Fruit fly (Drosophila melanogaster) whole organism, adult: ENCODE results near the gene sisA.

Experiments
- CG11617 ChIP-seq: fragments of 200-800 bp; sonication (Bioruptor generic); optimal IDR thresholded peaks from 2 replicates; lab custom pipeline; 2017; ENCODE audit warnings: mild to moderate bottlenecking, missing biosample characterization, missing genetic modification reagents, missing genetic modification characterization
- CG12768 ChIP-seq: fragments of 200-800 bp; sonication (Bioruptor generic); optimal IDR thresholded peaks from 2 replicates; lab custom pipeline; 2017; ENCODE audit warnings: missing biosample characterization, missing genetic modification characterization, mild to moderate bottlenecking, moderate library complexity, missing genetic modification reagents
- CG14711 ChIP-seq: fragments of 200-800 bp; sonication (Bioruptor generic); optimal IDR thresholded peaks from 2 replicates; lab custom pipeline; 2018; ENCODE audit warnings: missing biosample characterization, mild to moderate bottlenecking, missing genetic modification characterization, moderate library complexity
- CG1620 ChIP-seq: fragments of 200-800 bp; sonication (Bioruptor generic); optimal IDR thresholded peaks from 2 replicates; lab custom pipeline; 2016; ENCODE audit warnings: missing biosample characterization, missing genetic modification characterization
- CG33017 ChIP-seq: fragments of 200-800 bp; sonication (Bioruptor generic); optimal IDR thresholded peaks from 2 replicates; lab custom pipeline; 2018; ENCODE audit warnings: missing biosample characterization, mild to moderate bottlenecking, missing genetic modification characterization, moderate library complexity
- CG5204 ChIP-seq: fragments of 200-800 bp; sonication (Bioruptor generic); optimal IDR thresholded peaks from 2 replicates; lab custom pipeline; 2016; ENCODE audit warnings: missing biosample characterization, missing genetic modification characterization
- CG7045 ChIP-seq: fragments of 200-800 bp; sonication (Bioruptor generic); optimal IDR thresholded peaks from 2 replicates; lab custom pipeline; 2017; ENCODE audit warnings: missing biosample characterization, mild to moderate bottlenecking, missing genetic modification characterization
- CG7101 ChIP-seq: fragments of 200-800 bp; sonication (Bioruptor generic); optimal IDR thresholded peaks from 2 replicates; lab custom pipeline; 2018; ENCODE audit warnings: missing biosample characterization, mild to moderate bottlenecking, missing genetic modification characterization, moderate library complexity
- Clk ChIP-seq: fragments of 200-800 bp; sonication (Bioruptor generic); optimal IDR thresholded peaks from 2 replicates; lab custom pipeline; 2017; ENCODE audit warnings: missing biosample characterization, missing genetic modification characterization
- Crg-1 ChIP-seq: fragments of 200-800 bp; sonication (Bioruptor generic); optimal IDR thresholded peaks from 2 replicates; lab custom pipeline; 2016; ENCODE audit warnings: missing biosample characterization, missing genetic modification characterization
- Hr96 ChIP-seq: fragments of 200-800 bp; sonication (Bioruptor generic); optimal IDR thresholded peaks from 2 replicates; lab custom pipeline; 2016; ENCODE audit warnings: missing biosample characterization, missing genetic modification characterization
- Mnt ChIP-seq: fragments of 200-800 bp; sonication (Bioruptor generic); optimal IDR thresholded peaks from 2 replicates; lab custom pipeline; 2016; ENCODE audit warnings: missing biosample characterization, mild to moderate bottlenecking, missing genetic modification characterization
- bab1 ChIP-seq: fragments of 200-800 bp; sonication (Bioruptor generic); optimal IDR thresholded peaks from 3 replicates; lab custom pipeline; 2019; ENCODE audit warnings: missing biosample characterization, mild to moderate bottlenecking, missing genetic modification characterization, moderate library complexity
- cic ChIP-seq: fragments of 200-800 bp; sonication (Bioruptor generic); optimal IDR thresholded peaks from 2 replicates; lab custom pipeline; 2017; ENCODE audit warnings: missing biosample characterization, mild to moderate bottlenecking, missing genetic modification characterization, moderate library complexity
- cnc ChIP-seq, 2 experiments: fragments of >200 bp; optimal IDR thresholded peaks; 2 replicates each; lab custom pipeline; 2017
- kay ChIP-seq: fragments of 200-800 bp; sonication (Bioruptor generic); peaks from one replicate; lab custom pipeline; 2016; ENCODE audit warnings: missing biosample characterization, missing genetic modification characterization, borderline replicate concordance
- ovo ChIP-seq: fragments of 200-800 bp; sonication (Bioruptor generic); optimal IDR thresholded peaks from 2 replicates; lab custom pipeline; 2016; ENCODE audit warnings: missing biosample characterization, missing genetic modification characterization
- pad ChIP-seq: fragments of 200-800 bp; sonication (Bioruptor generic); optimal IDR thresholded peaks from 3 replicates; lab custom pipeline; 2017; ENCODE audit warnings: missing biosample characterization, missing genetic modification characterization, mild to moderate bottlenecking, moderate library complexity, missing genetic modification reagents
- tj ChIP-seq: fragments of 200-800 bp; sonication (Bioruptor generic); optimal IDR thresholded peaks from 3 replicates; lab custom pipeline; 2017; ENCODE audit warnings: missing biosample characterization, mild to moderate bottlenecking, missing genetic modification characterization, moderate library complexity
- toe ChIP-seq: fragments of 200-800 bp; sonication (Bioruptor generic); optimal IDR thresholded peaks from 2 replicates; lab custom pipeline; 2016; ENCODE audit warnings: missing biosample characterization, missing genetic modification characterization

sisA gene

dm6 chrX:11322659-11323058, 502 bp upstream of the sisA start:
- no peak for TF ChIP-seq pad (GFP tag; lab: Kevin White, UChicago)
- no peak for TF ChIP-seq cic (GFP tag; lab: Kevin White, UChicago)
- TF ChIP-seq CG12768, result no peak
- no peak for TF ChIP-seq CG7045 (GFP tag; lab: Kevin White, UChicago)
- no peak for TF ChIP-seq CG1620 (GFP tag; lab: Kevin White, UChicago)
- TF ChIP-seq ovo (GFP tag; lab: Kevin White, UChicago), result no peak
- TF ChIP-seq Hr96, result no peak
- no peak for TF ChIP-seq CG14711 (tag; lab: Kevin White, UChicago)
- TF ChIP-seq kay (GFP tag; lab: Kevin White, UChicago), result no peak
- TF ChIP-seq Crg-1 (GFP tag; lab: Kevin White, UChicago), result no peak
- no peak for TF ChIP-seq bab1 (GFP tag; lab: Kevin White, UChicago)
- no peak for TF ChIP-seq CG5204
- no peak for TF ChIP-seq CG33017
- no peak for TF ChIP-seq CG7101 (tag; lab: Kevin White, UChicago)
- TF ChIP-seq tj (GFP tag; lab: Kevin White, UChicago), result no peak
- no peak for TF ChIP-seq toe (GFP tag; lab: Kevin White, UChicago)
- no peak for TF ChIP-seq Mnt (GFP tag; lab: Kevin White, UChicago)
- TF ChIP-seq Clk, result no peak
- no peak for TF ChIP-seq CG11617 (GFP tag; lab: Kevin White, UChicago)
- TF ChIP-seq cnc (optimal IDR thresholded peaks at IDR 0.05; lab: Kevin White, UChicago), result no peak

- TF ChIP-seq CG1620 (GFP tag; lab: Kevin White, UChicago) (no peak), cic (GFP tag; lab: Kevin White, UChicago) (no peak), pad (GFP tag; lab: Kevin White, UChicago) (no peak), CG5204 (no peak), CG7101 (tag; lab: Kevin White, UChicago) (no peak), bab1 (GFP tag; lab: Kevin White, UChicago) (no peak), tj (GFP tag; lab: Kevin White, UChicago) (no peak), CG11617 (GFP tag; lab: Kevin White, UChicago) (no peak), Clk (no peak), CG14711 (tag; lab: Kevin White, UChicago) (no peak), CG33017 (no peak), toe (GFP tag; lab: Kevin White, UChicago) (no peak), CG12768 (no peak), Mnt (GFP tag; lab: Kevin White, UChicago) (no peak), kay (GFP tag; lab: Kevin White, UChicago) (no peak), CG7045 (GFP tag; lab: Kevin White, UChicago) (no peak), Crg-1 (GFP tag; lab: Kevin White, UChicago) (no peak), Hr96 (no peak), cnc (optimal IDR thresholded peaks at IDR 0.05; lab: Kevin White, UChicago) (no peak), ovo (GFP tag; lab: Kevin White, UChicago) (no peak)
Observed at dm6 chrX:11319916-11320315, 2.2 kb downstream of the sisA start.

dm6 chrX:11311108-11311507, 11.0 kb downstream of the sisA start, which contains the start of gene Ir10a:
Gene Ir10a (minus strand): TSS chrX:11311208.
- TF ChIP-seq CG12768 (no peak), tj (GFP tag; lab: Kevin White, UChicago) (no peak), kay (GFP tag; lab: Kevin White, UChicago) (no peak), Mnt (GFP tag; lab: Kevin White, UChicago) (no peak), CG14711 (tag; lab: Kevin White, UChicago) (no peak), pad (GFP tag; lab: Kevin White, UChicago) (no peak), CG7101 (tag; lab: Kevin White, UChicago) (no peak), Crg-1 (GFP tag; lab: Kevin White, UChicago) (no peak), bab1 (GFP tag; lab: Kevin White, UChicago) (no peak), cic (GFP tag; lab: Kevin White, UChicago) (no peak), CG5204 (no peak), Clk (no peak), ovo (GFP tag; lab: Kevin White, UChicago) (no peak), toe (GFP tag; lab: Kevin White, UChicago) (no peak), CG33017 (no peak)

dm6 chrX:11302683-11303082, 19.5 kb downstream of the sisA start, which contains the start of gene CG44422:
Gene CG44422 (minus strand): TSS chrX:11302783.
- no peak for TF ChIP-seq CG7045 (GFP tag; lab: Kevin White, UChicago)
- no peak for TF ChIP-seq cnc (optimal IDR thresholded peaks at IDR 0.05; lab: Kevin White, UChicago)
- no peak for TF ChIP-seq CG5204
- TF ChIP-seq CG14711 (tag; lab: Kevin White, UChicago), result no peak
- no peak for TF ChIP-seq kay (GFP tag; lab: Kevin White, UChicago)
- no peak for TF ChIP-seq bab1 (GFP tag; lab: Kevin White, UChicago)
- TF ChIP-seq Clk, result no peak
- TF ChIP-seq Mnt (GFP tag; lab: Kevin White, UChicago), result no peak
- no peak for TF ChIP-seq CG12768

- TF ChIP-seq tj (GFP tag; lab: Kevin White, UChicago) (no peak), CG5204 (no peak), CG1620 (GFP tag; lab: Kevin White, UChicago) (no peak), Hr96 (no peak), cnc (optimal IDR thresholded peaks at IDR 0.05; lab: Kevin White, UChicago) (no peak), CG7101 (tag; lab: Kevin White, UChicago) (no peak)
Observed at dm6 chrX:11295412-11296006, 26.6 kb downstream of the sisA start.

- TF ChIP-seq Crg-1 (GFP tag; lab: Kevin White, UChicago), result no peak
- TF ChIP-seq bab1 (GFP tag; lab: Kevin White, UChicago), result no peak
- no peak for TF ChIP-seq CG5204
- TF ChIP-seq ovo (GFP tag; lab: Kevin White, UChicago), result no peak
- no peak for TF ChIP-seq CG14711 (tag; lab: Kevin White, UChicago)
- TF ChIP-seq tj (GFP tag; lab: Kevin White, UChicago), result no peak
- TF ChIP-seq CG33017, result no peak
- TF ChIP-seq CG7045 (GFP tag; lab: Kevin White, UChicago), result no peak
- no peak for TF ChIP-seq cic (GFP tag; lab: Kevin White, UChicago)
- TF ChIP-seq Clk, result no peak
- TF ChIP-seq Mnt (GFP tag; lab: Kevin White, UChicago), result no peak
- TF ChIP-seq Hr96, result no peak
- no peak for TF ChIP-seq pad (GFP tag; lab: Kevin White, UChicago)
- TF ChIP-seq CG1620 (GFP tag; lab: Kevin White, UChicago), result no peak
- no peak for TF ChIP-seq CG12768
- no peak for TF ChIP-seq cnc (optimal IDR thresholded peaks at IDR 0.05; lab: Kevin White, UChicago)
Observed at dm6 chrX:11293567-11293966, 28.6 kb downstream of the sisA start.
